Fruit fly (Drosophila melanogaster) whole organism, embryonic: ENCODE data around the gene CG5808.
A peak's percentile ranks its signal among the peaks of the same experiment; 100 is the strongest.

Source experiments
- Atf-2 ChIP-seq: fragments of 200-800 bp; sonication (Bioruptor generic); optimal IDR thresholded peaks from 2 replicates; lab custom pipeline; 2016; ENCODE audit warnings: missing biosample characterization, missing genetic modification characterization
- B-H1 ChIP-seq: fragments of 200-800 bp; sonication (Bioruptor generic); IDR thresholded peaks from 3 replicates; pipeline ENCODE4 v1.3.6; 2022; ENCODE audit warnings: missing biosample characterization, missing genetic modification characterization
- CG10565 ChIP-seq: fragments of 200-800 bp; sonication (Bioruptor generic); optimal IDR thresholded peaks from 3 replicates; lab custom pipeline; 2016; ENCODE audit warnings: missing biosample characterization, mild to moderate bottlenecking, missing genetic modification characterization
- CG10654 ChIP-seq: fragments of 200-800 bp; sonication (Bioruptor generic); optimal IDR thresholded peaks from 2 replicates; lab custom pipeline; 2016; ENCODE audit warnings: missing biosample characterization, missing genetic modification characterization
- CG12391 ChIP-seq: fragments of 200-800 bp; sonication (Bioruptor generic); optimal IDR thresholded peaks from 3 replicates; lab custom pipeline; 2018; ENCODE audit warnings: missing biosample characterization, mild to moderate bottlenecking, missing genetic modification characterization, moderate library complexity
- CG15073 ChIP-seq: fragments of 200-800 bp; sonication (Bioruptor generic); optimal IDR thresholded peaks from 2 replicates; lab custom pipeline; 2016; ENCODE audit warnings: missing biosample characterization, missing genetic modification characterization
- CG15601 ChIP-seq: fragments of 200-800 bp; sonication (Bioruptor generic); optimal IDR thresholded peaks from 3 replicates; lab custom pipeline; 2019; ENCODE audit warnings: missing biosample characterization, mild to moderate bottlenecking, missing genetic modification characterization, moderate library complexity
- CG17361 ChIP-seq: fragments of 200-800 bp; sonication (Bioruptor generic); IDR thresholded peaks from 3 replicates; pipeline ENCODE4 v1.3.6; 2022; ENCODE audit warnings: missing biosample characterization, missing genetic modification characterization
- CG18619 ChIP-seq: fragments of 200-800 bp; sonication (Bioruptor generic); optimal IDR thresholded peaks from 3 replicates; lab custom pipeline; 2017; ENCODE audit warnings: missing biosample characterization, mild to moderate bottlenecking, missing genetic modification characterization
- CG2129 ChIP-seq: fragments of 200-800 bp; sonication (Bioruptor generic); IDR thresholded peaks from 2 replicates; pipeline ENCODE4 v1.3.6; 2022; ENCODE audit warnings: missing biosample characterization, missing genetic modification characterization; ENCODE audit not compliant: partially characterized antibody
- CG2199 ChIP-seq: fragments of 200-800 bp; sonication (Bioruptor generic); IDR thresholded peaks from 3 replicates; pipeline ENCODE4 v1.3.6; 2022; ENCODE audit warnings: missing biosample characterization, missing genetic modification characterization
- CG31365 ChIP-seq: fragments of 200-800 bp; sonication (Bioruptor generic); optimal IDR thresholded peaks from 2 replicates; lab custom pipeline; 2018; ENCODE audit warnings: missing biosample characterization, mild to moderate bottlenecking, missing genetic modification characterization
- CG32772 ChIP-seq: fragments of 200-800 bp; sonication (Bioruptor generic); IDR thresholded peaks from 2 replicates; pipeline ENCODE4 v1.3.6; 2022; ENCODE audit warnings: missing biosample characterization, missing genetic modification characterization
- CG3838 ChIP-seq: fragments of 200-800 bp; sonication (Bioruptor generic); optimal IDR thresholded peaks from 3 replicates; lab custom pipeline; 2016; ENCODE audit warnings: missing biosample characterization, missing genetic modification characterization
- CG3847 ChIP-seq: fragments of 200-800 bp; sonication (Bioruptor generic); IDR thresholded peaks from 2 replicates; pipeline ENCODE4 v1.3.6; 2022; ENCODE audit warnings: missing biosample characterization, missing genetic modification characterization
- CG4328 ChIP-seq: fragments of 200-800 bp; sonication (Bioruptor generic); optimal IDR thresholded peaks from 3 replicates; lab custom pipeline; 2017; ENCODE audit warnings: missing biosample characterization, missing genetic modification reagents, missing genetic modification characterization
- CG6254 ChIP-seq: fragments of 200-800 bp; sonication (Bioruptor generic); optimal IDR thresholded peaks from 3 replicates; lab custom pipeline; 2017; ENCODE audit warnings: mild to moderate bottlenecking, missing biosample characterization, missing genetic modification reagents, missing genetic modification characterization
- CG6654 ChIP-seq: fragments of 200-800 bp; sonication (Bioruptor generic); optimal IDR thresholded peaks from 2 replicates; lab custom pipeline; 2017; ENCODE audit warnings: missing biosample characterization, mild to moderate bottlenecking, missing genetic modification characterization
- CG9797 ChIP-seq: fragments of 200-800 bp; sonication (Bioruptor generic); optimal IDR thresholded peaks from 3 replicates; lab custom pipeline; 2018; ENCODE audit warnings: missing biosample characterization, mild to moderate bottlenecking, missing genetic modification characterization
- Dad ChIP-seq: fragments of 200-800 bp; sonication (Bioruptor generic); optimal IDR thresholded peaks from 3 replicates; lab custom pipeline; 2016; ENCODE audit warnings: missing biosample characterization, missing genetic modification characterization
- Doc3 ChIP-seq: fragments of 200-800 bp; sonication (Bioruptor generic); IDR thresholded peaks from 3 replicates; pipeline ENCODE4 v1.3.6; 2022; ENCODE audit warnings: missing biosample characterization, missing genetic modification characterization; ENCODE audit not compliant: partially characterized antibody
- ERR ChIP-seq: fragments of 200-800 bp; sonication (Bioruptor generic); optimal IDR thresholded peaks from 2 replicates; lab custom pipeline; 2016; ENCODE audit warnings: missing biosample characterization, missing genetic modification characterization
- HmgD ChIP-seq: fragments of 200-800 bp; sonication (Bioruptor generic); optimal IDR thresholded peaks from 3 replicates; lab custom pipeline; 2016; ENCODE audit warnings: missing biosample characterization, missing genetic modification characterization
- Lhr ChIP-seq: fragments of 200-800 bp; sonication (Bioruptor generic); optimal IDR thresholded peaks from 3 replicates; lab custom pipeline; 2017; ENCODE audit warnings: mild to moderate bottlenecking, missing biosample characterization, missing genetic modification reagents, missing genetic modification characterization
- Nf-YB ChIP-seq: fragments of 200-800 bp; sonication (Bioruptor generic); optimal IDR thresholded peaks from 3 replicates; lab custom pipeline; 2019; ENCODE audit warnings: missing biosample characterization, mild to moderate bottlenecking, missing genetic modification characterization, moderate library complexity
- Optix ChIP-seq: fragments of 200-800 bp; sonication (Bioruptor generic); IDR thresholded peaks from 3 replicates; pipeline ENCODE4 v1.3.6; 2022; ENCODE audit warnings: missing biosample characterization, missing genetic modification characterization
- Taf1 ChIP-seq: fragments of 200-800 bp; sonication (Bioruptor generic); IDR thresholded peaks from 2 replicates; pipeline ENCODE4 v1.3.6; 2022; ENCODE audit warnings: missing biosample characterization, missing genetic modification characterization
- YL-1 ChIP-seq: fragments of 200-800 bp; sonication (Bioruptor generic); optimal IDR thresholded peaks from 3 replicates; lab custom pipeline; 2017; ENCODE audit warnings: missing biosample characterization, mild to moderate bottlenecking, missing genetic modification characterization
- ab ChIP-seq: fragments of 200-800 bp; sonication (Bioruptor generic); optimal IDR thresholded peaks from 2 replicates; lab custom pipeline; 2016; ENCODE audit warnings: missing biosample characterization, missing genetic modification characterization
- aop ChIP-seq: fragments of 200-800 bp; sonication (Bioruptor generic); IDR thresholded peaks from 2 replicates; pipeline ENCODE4 v1.3.6; 2022; ENCODE audit warnings: missing biosample characterization, missing genetic modification characterization
- ap ChIP-seq: fragments of 200-800 bp; sonication (Bioruptor generic); IDR thresholded peaks from 2 replicates; pipeline ENCODE4 v1.3.6; 2022; ENCODE audit warnings: missing biosample characterization, missing genetic modification characterization
- bcd ChIP-seq: fragments of 200-800 bp; sonication (Bioruptor generic); optimal IDR thresholded peaks from 2 replicates; lab custom pipeline; 2017; ENCODE audit warnings: missing biosample characterization, mild to moderate bottlenecking, missing genetic modification characterization
- cato ChIP-seq: fragments of 200-800 bp; sonication (Bioruptor generic); optimal IDR thresholded peaks from 2 replicates; lab custom pipeline; 2016; ENCODE audit warnings: missing biosample characterization, missing genetic modification characterization, borderline replicate concordance
- cg ChIP-seq: fragments of 200-800 bp; sonication (Bioruptor generic); optimal IDR thresholded peaks from 3 replicates; lab custom pipeline; 2019; ENCODE audit warnings: missing biosample characterization, mild to moderate bottlenecking, missing genetic modification characterization, moderate library complexity
- ci ChIP-seq: fragments of 200-800 bp; sonication (Bioruptor generic); IDR thresholded peaks from 3 replicates; pipeline ENCODE4 v1.3.6; 2022; ENCODE audit warnings: missing biosample characterization, missing genetic modification characterization
- croc ChIP-seq: fragments of 200-800 bp; sonication (Bioruptor generic); conservative IDR thresholded peaks from 3 replicates; pipeline ENCODE4 v1.3.6; 2022; ENCODE audit warnings: missing biosample characterization, missing genetic modification characterization
- dati ChIP-seq: fragments of 200-800 bp; sonication (Bioruptor generic); IDR thresholded peaks from 2 replicates; pipeline ENCODE4 v1.3.6; 2022; ENCODE audit warnings: missing biosample characterization, missing genetic modification characterization
- dpn ChIP-seq, 2 experiments: fragments of 200-800 bp; sonication (Bioruptor generic); optimal IDR thresholded peaks; 3 replicates each; lab custom pipeline; 2016; ENCODE audit warnings: missing biosample characterization in 2 of 2, missing genetic modification characterization in 2 of 2
- grn ChIP-seq: fragments of 200-800 bp; sonication (Bioruptor generic); optimal IDR thresholded peaks from 3 replicates; lab custom pipeline; 2017; ENCODE audit warnings: missing biosample characterization, missing genetic modification characterization
- her ChIP-seq: fragments of 200-800 bp; sonication (Bioruptor generic); optimal IDR thresholded peaks from 2 replicates; lab custom pipeline; 2016; ENCODE audit warnings: missing biosample characterization, missing genetic modification characterization
- hth ChIP-seq: fragments of >200 bp; optimal IDR thresholded peaks from 2 replicates; lab custom pipeline; 2017; ENCODE audit warnings: inconsistent platforms
- jing ChIP-seq: fragments of 200-800 bp; sonication (Bioruptor generic); optimal IDR thresholded peaks from 2 replicates; lab custom pipeline; 2018; ENCODE audit warnings: missing biosample characterization, mild to moderate bottlenecking, missing genetic modification characterization
- jumu ChIP-seq: fragments of 200-800 bp; sonication (Bioruptor generic); optimal IDR thresholded peaks from 3 replicates; lab custom pipeline; 2016; ENCODE audit warnings: missing biosample characterization, missing genetic modification characterization
- nerfin-1 ChIP-seq: fragments of 200-800 bp; sonication (Bioruptor generic); optimal IDR thresholded peaks from 3 replicates; lab custom pipeline; 2019; ENCODE audit warnings: missing biosample characterization, mild to moderate bottlenecking, missing genetic modification characterization, moderate library complexity
- pan ChIP-seq, 4 experiments: fragments of >200 bp in 3 of 4; fragments of 200-800 bp in 1 of 4; sonication (Bioruptor generic) in 1 of 4; optimal IDR thresholded peaks in 3 of 4; IDR thresholded peaks in 1 of 4; 2 replicates each; pipeline versions ENCODE4 v1.3.6 to Lab custom; 2017 to 2022; ENCODE audit warnings: missing biosample characterization in 2 of 4, missing genetic modification characterization in 2 of 4, mixed read lengths in 1 of 4
- scrt ChIP-seq: fragments of 200-800 bp; sonication (Bioruptor generic); optimal IDR thresholded peaks from 2 replicates; lab custom pipeline; 2018; ENCODE audit warnings: missing biosample characterization, mild to moderate bottlenecking, missing genetic modification characterization, moderate library complexity
- so ChIP-seq: fragments of 200-800 bp; sonication (Bioruptor generic); IDR thresholded peaks from 3 replicates; pipeline ENCODE4 v1.3.6; 2022; ENCODE audit warnings: missing biosample characterization, missing genetic modification characterization
- trh ChIP-seq: fragments of 200-800 bp; sonication (Bioruptor generic); optimal IDR thresholded peaks from 2 replicates; lab custom pipeline; 2016; ENCODE audit warnings: missing biosample characterization, missing genetic modification characterization
- zfh1 ChIP-seq: fragments of 200-800 bp; sonication (Bioruptor generic); IDR thresholded peaks from 3 replicates; pipeline ENCODE4 v1.3.6; 2022; ENCODE audit warnings: missing biosample characterization, missing genetic modification characterization
- zfh2 ChIP-seq: fragments of 200-800 bp; sonication (Bioruptor generic); optimal IDR thresholded peaks from 2 replicates; lab custom pipeline; 2016; ENCODE audit warnings: missing biosample characterization, missing genetic modification characterization

The CG5808 gene

DNA sequence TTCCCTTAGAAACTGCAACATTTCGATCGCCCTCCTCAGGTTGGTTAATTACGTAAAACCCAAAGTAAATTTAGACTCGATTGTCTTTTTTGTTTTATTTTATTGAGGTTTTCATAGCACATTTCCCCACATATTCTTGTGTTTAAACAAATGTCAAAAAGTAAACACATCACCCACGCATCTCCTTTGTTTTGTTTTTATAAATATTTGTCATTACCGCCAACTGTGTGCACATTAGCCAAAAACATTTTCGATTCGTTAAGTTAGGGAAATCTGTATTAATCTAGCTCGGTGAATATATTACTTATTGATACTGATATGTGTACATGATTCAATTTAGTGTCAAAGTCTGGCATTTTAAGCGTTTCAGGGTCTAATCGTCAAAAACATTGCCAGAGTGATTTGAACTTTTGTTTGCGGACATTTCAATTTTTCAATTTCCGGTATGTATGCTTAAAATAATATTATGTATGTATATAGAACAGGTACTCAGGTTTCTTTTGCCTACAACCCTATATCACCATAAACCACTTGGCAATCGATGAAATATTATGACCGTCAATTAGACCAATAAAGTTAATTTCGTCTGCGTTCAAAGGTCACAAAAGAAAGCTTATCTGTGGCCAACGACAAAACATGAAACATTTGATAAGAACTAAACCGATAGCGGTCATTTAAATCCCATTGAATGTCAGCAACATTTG, 7.1 kb downstream of the CG5808 start (continued):
- TF ChIP-seq cg, result no peak
- 0 out of 3 replicates have a peak, but pooled peaks have one; percentile 37 for TF ChIP-seq ci (GFP tag; lab: Robert Waterston, UW)
- TF ChIP-seq CG9797, result no peak
- no peak for TF ChIP-seq zfh1 (GFP tag; lab: Robert Waterston, UW)
- TF ChIP-seq Doc3, result no peak
- no peak for TF ChIP-seq jing
- no peak for TF ChIP-seq CG3847
- TF ChIP-seq scrt (GFP tag; lab: Kevin White, UChicago), result no peak
- no peak for TF ChIP-seq her
- TF ChIP-seq ap, result no peak
- TF ChIP-seq nerfin-1 (tag; lab: Kevin White, UChicago), result peak; percentile 52
- no peak for TF ChIP-seq CG17361
- TF ChIP-seq hth (lab: Kevin White, UChicago), result no peak
- no peak for TF ChIP-seq CG10565 (GFP tag; lab: Kevin White, UChicago)
- no peak for TF ChIP-seq zfh2 (GFP tag; lab: Kevin White, UChicago)
- TF ChIP-seq CG4328 (GFP tag; lab: Kevin White, UChicago), result peak; percentile 61
- TF ChIP-seq Atf-2 (GFP tag; lab: Kevin White, UChicago), result no peak
- no peak for TF ChIP-seq aop (GFP tag; lab: Robert Waterston, UW)
- TF ChIP-seq CG3838 (GFP tag; lab: Kevin White, UChicago), result peak; percentile 37
- no peak for TF ChIP-seq Optix (GFP tag; lab: Robert Waterston, UW)
- no peak for TF ChIP-seq ERR (GFP tag; lab: Kevin White, UChicago)
- TF ChIP-seq CG15073 (GFP tag; lab: Kevin White, UChicago), result no peak
- TF ChIP-seq cato, result no peak
- no peak for TF ChIP-seq Lhr (GFP tag; lab: Kevin White, UChicago)
- TF ChIP-seq CG31365 (tag; lab: Kevin White, UChicago), result peak; percentile 45
- peak; percentile 19 for TF ChIP-seq CG18619 (GFP tag; lab: Kevin White, UChicago)
- TF ChIP-seq dati (GFP tag; lab: Robert Waterston, UW), result no peak
- no peak for TF ChIP-seq Dad (GFP tag; lab: Kevin White, UChicago)
- no peak; the same call in 2 of the 3 replicates for TF ChIP-seq B-H1
- no peak for TF ChIP-seq croc (GFP tag; lab: Robert Waterston, UW)
- TF ChIP-seq CG10654, result no peak
- no peak for TF ChIP-seq CG6654 (GFP tag; lab: Kevin White, UChicago)
- peak; percentile 35 for TF ChIP-seq Nf-YB
- no peak for TF ChIP-seq so
- no peak for TF ChIP-seq jumu
- no peak for TF ChIP-seq ab (GFP tag; lab: Kevin White, UChicago)
- TF ChIP-seq grn, result no peak
- no peak for TF ChIP-seq CG15601 (tag; lab: Kevin White, UChicago)
- TF ChIP-seq CG6254 (GFP tag; lab: Kevin White, UChicago), result peak; percentile 27
- no peak for TF ChIP-seq CG12391 (tag; lab: Kevin White, UChicago)
- TF ChIP-seq Taf1, result no peak
- no peak for TF ChIP-seq YL-1 (GFP tag; lab: Kevin White, UChicago)
- peak; percentile 16 for TF ChIP-seq trh (GFP tag; lab: Kevin White, UChicago)
- no peak for TF ChIP-seq pan (optimal IDR thresholded peaks at IDR 0.05; lab: Kevin White, UChicago)
- TF ChIP-seq pan (GFP tag; optimal IDR thresholded peaks at IDR 0.05 in 1 of 2, IDR thresholded peaks at IDR 0.05 in 1 of 2), result no peak
- TF ChIP-seq CG32772 (GFP tag; lab: Robert Waterston, UW), result no peak
- no peak for TF ChIP-seq CG2129
- no peak for TF ChIP-seq HmgD (GFP tag; lab: Kevin White, UChicago)
- TF ChIP-seq bcd (GFP tag; lab: Kevin White, UChicago), result no peak
- no peak for TF ChIP-seq CG2199 (GFP tag; lab: Robert Waterston, UW)
- TF ChIP-seq dpn (GFP tag; optimal IDR thresholded peaks at IDR 0.05; lab: Kevin White, UChicago), result no peak
